Worm (Caenorhabditis elegans): ENCODE data around the gene fmil-1.

Gene fmil-1

ce11 chrIV:3668603-3669002 lies at the start of gene fmil-1:
Gene fmil-1 (minus strand): TSS chrIV:3668703.
- no peak for TF ChIP-seq ets-7 (tag; optimal IDR thresholded peaks at IDR 0.05)

ce11 chrIV:3710737-3711136 lies 42.2 kb upstream of the fmil-1 start:
- TF ChIP-seq hnd-1 (tag; optimal IDR thresholded peaks at IDR 0.05) (no peak), aly-1 (tag; optimal IDR thresholded peaks at IDR 0.05) (no peak), pes-1 (GFP tag; IDR thresholded peaks at IDR 0.05) (no peak), hmg-4 (GFP tag; optimal IDR thresholded peaks at IDR 0.05) (no peak), F13C5.2 (tag; optimal IDR thresholded peaks at IDR 0.05) (no peak), hmbx-1 (tag; optimal IDR thresholded peaks at IDR 0.05) (no peak), ceh-36 (tag; optimal IDR thresholded peaks at IDR 0.05) (no peak), B0310.2 (tag; optimal IDR thresholded peaks at IDR 0.05) (no peak), scrt-1 (GFP tag; IDR thresholded peaks at IDR 0.05) (no peak)

- no peak for TF ChIP-seq pes-1 (GFP tag; IDR thresholded peaks at IDR 0.05)
- no peak for TF ChIP-seq tbx-37 (GFP tag; conservative IDR thresholded peaks at IDR 0.05)
- no peak for TF ChIP-seq B0310.2 (tag; optimal IDR thresholded peaks at IDR 0.05)
- TF ChIP-seq ama-1 (optimal IDR thresholded peaks at IDR 0.05), result no peak
- no peak for TF ChIP-seq aly-1 (tag; optimal IDR thresholded peaks at IDR 0.05)
- no peak for TF ChIP-seq ceh-13 (GFP tag; optimal IDR thresholded peaks at IDR 0.05)
- TF ChIP-seq ets-7 (tag; optimal IDR thresholded peaks at IDR 0.05), result no peak
- no peak for TF ChIP-seq sea-1 (GFP tag; conservative IDR thresholded peaks at IDR 0.05)
- no peak for TF ChIP-seq tra-4 (tag; optimal IDR thresholded peaks at IDR 0.05)
- TF ChIP-seq scrt-1 (GFP tag; IDR thresholded peaks at IDR 0.05), result no peak
- no peak for TF ChIP-seq hmbx-1 (tag; optimal IDR thresholded peaks at IDR 0.05)
- TF ChIP-seq flt-1 (GFP tag; IDR thresholded peaks at IDR 0.05), result no peak
- no peak for TF ChIP-seq F13C5.2 (tag; optimal IDR thresholded peaks at IDR 0.05)
- TF ChIP-seq ceh-36 (tag; optimal IDR thresholded peaks at IDR 0.05), result no peak
- no peak for TF ChIP-seq hmg-4 (GFP tag; optimal IDR thresholded peaks at IDR 0.05)
Measured at ce11 chrIV:3709200-3709599, 40.7 kb upstream of the fmil-1 start, which contains the start of gene Y37E11AL.1. Gene Y37E11AL.1 (plus strand): TSS chrIV:3709500.

ce11 chrIV:3701892-3702291 lies 33.4 kb upstream of the fmil-1 start, which contains the start of gene Y37E11AL.12:
Gene Y37E11AL.12 (minus strand): TSS chrIV:3701992.
- TF ChIP-seq tra-4 (tag; optimal IDR thresholded peaks at IDR 0.05) (no peak), sea-1 (GFP tag; conservative IDR thresholded peaks at IDR 0.05) (no peak), aly-1 (tag; optimal IDR thresholded peaks at IDR 0.05) (no peak), ets-7 (tag; optimal IDR thresholded peaks at IDR 0.05) (no peak), B0310.2 (tag; optimal IDR thresholded peaks at IDR 0.05) (no peak), scrt-1 (GFP tag; IDR thresholded peaks at IDR 0.05) (no peak), pes-1 (GFP tag; IDR thresholded peaks at IDR 0.05) (no peak), hmbx-1 (tag; optimal IDR thresholded peaks at IDR 0.05) (no peak), hnd-1 (tag; optimal IDR thresholded peaks at IDR 0.05) (no peak), flt-1 (GFP tag; IDR thresholded peaks at IDR 0.05) (no peak), F13C5.2 (tag; optimal IDR thresholded peaks at IDR 0.05) (no peak), tbx-37 (GFP tag; conservative IDR thresholded peaks at IDR 0.05) (no peak), tbx-11 (GFP tag; IDR thresholded peaks at IDR 0.05) (no peak), hmg-4 (GFP tag; optimal IDR thresholded peaks at IDR 0.05) (no peak), ceh-13 (GFP tag; optimal IDR thresholded peaks at IDR 0.05) (no peak), ama-1 (optimal IDR thresholded peaks at IDR 0.05) (no peak), ceh-36 (tag; optimal IDR thresholded peaks at IDR 0.05) (no peak)

- no peak for TF ChIP-seq tra-4 (tag; optimal IDR thresholded peaks at IDR 0.05)
- no peak for TF ChIP-seq sea-1 (GFP tag; conservative IDR thresholded peaks at IDR 0.05)
- TF ChIP-seq tbx-11 (GFP tag; IDR thresholded peaks at IDR 0.05), result no peak
- no peak for TF ChIP-seq F13C5.2 (tag; optimal IDR thresholded peaks at IDR 0.05)
- TF ChIP-seq ets-7 (tag; optimal IDR thresholded peaks at IDR 0.05), result no peak
- TF ChIP-seq ceh-36 (tag; optimal IDR thresholded peaks at IDR 0.05), result no peak
- no peak for TF ChIP-seq aly-1 (tag; optimal IDR thresholded peaks at IDR 0.05)
- TF ChIP-seq B0310.2 (tag; optimal IDR thresholded peaks at IDR 0.05), result no peak
- no peak for TF ChIP-seq hmg-4 (GFP tag; optimal IDR thresholded peaks at IDR 0.05)
- TF ChIP-seq scrt-1 (GFP tag; IDR thresholded peaks at IDR 0.05), result no peak
- no peak for TF ChIP-seq flt-1 (GFP tag; IDR thresholded peaks at IDR 0.05)
- no peak for TF ChIP-seq hmbx-1 (tag; optimal IDR thresholded peaks at IDR 0.05)
- TF ChIP-seq pes-1 (GFP tag; IDR thresholded peaks at IDR 0.05), result no peak
- no peak for TF ChIP-seq ama-1 (optimal IDR thresholded peaks at IDR 0.05)
- TF ChIP-seq tbx-37 (GFP tag; conservative IDR thresholded peaks at IDR 0.05), result no peak
- no peak for TF ChIP-seq ceh-13 (GFP tag; optimal IDR thresholded peaks at IDR 0.05)
- TF ChIP-seq hnd-1 (tag; optimal IDR thresholded peaks at IDR 0.05), result no peak
Measured at ce11 chrIV:3700554-3700953, 32.1 kb upstream of the fmil-1 start, which contains the start of gene Y37E11AL.9. Gene Y37E11AL.9 (minus strand): TSS chrIV:3700654.

- TF ChIP-seq flt-1 (GFP tag; IDR thresholded peaks at IDR 0.05), result no peak
Measured at ce11 chrIV:3698201-3698600, 29.7 kb upstream of the fmil-1 start, which contains the start of gene Y37E11AL.2. Gene Y37E11AL.2 (plus strand): TSS chrIV:3698501.

ce11 chrIV:3694638-3695037 lies 26.1 kb upstream of the fmil-1 start, which contains the start of the genes taf-6.2 and Y37E11AL.3:
Gene taf-6.2 (minus strand): TSS chrIV:3694733.
Gene Y37E11AL.3 (plus strand): TSS chrIV:3694935.
- TF ChIP-seq ama-1 (optimal IDR thresholded peaks at IDR 0.05), result no peak
- no peak for TF ChIP-seq sea-1 (GFP tag; conservative IDR thresholded peaks at IDR 0.05)

- no peak for TF ChIP-seq ceh-36 (tag; optimal IDR thresholded peaks at IDR 0.05)
- no peak for TF ChIP-seq B0310.2 (tag; optimal IDR thresholded peaks at IDR 0.05)
- TF ChIP-seq sea-1 (GFP tag; conservative IDR thresholded peaks at IDR 0.05), result no peak
- TF ChIP-seq tbx-37 (GFP tag; conservative IDR thresholded peaks at IDR 0.05), result no peak
- no peak for TF ChIP-seq flt-1 (GFP tag; IDR thresholded peaks at IDR 0.05)
- no peak for TF ChIP-seq hmg-4 (GFP tag; optimal IDR thresholded peaks at IDR 0.05)
- TF ChIP-seq ceh-13 (GFP tag; optimal IDR thresholded peaks at IDR 0.05), result no peak
- TF ChIP-seq F13C5.2 (tag; optimal IDR thresholded peaks at IDR 0.05), result no peak
- no peak for TF ChIP-seq tra-4 (tag; optimal IDR thresholded peaks at IDR 0.05)
- TF ChIP-seq ets-7 (tag; optimal IDR thresholded peaks at IDR 0.05), result no peak
Measured at ce11 chrIV:3688050-3688449, 19.5 kb upstream of the fmil-1 start.

All from whole organism, early embryonic.